Worm (Caenorhabditis elegans): ENCODE data around the gene Y51H7C.13.

ce11 chrII:1470515-1470966, 4.2 kb upstream of the Y51H7C.13 start, which contains the start of gene H17B01.2:
- TF ChIP-seq ama-1 (optimal IDR thresholded peaks at IDR 0.05) (no peak), elt-3 (tag; optimal IDR thresholded peaks at IDR 0.05) (no peak)

Measured in whole organism, L3 larva.